Fruit fly (Drosophila melanogaster) whole organism, embryonic: ENCODE measurements around the gene CG14269.

Experiments used
- Asciz ChIP-seq: fragments of 200-800 bp; sonication (Bioruptor generic); optimal IDR thresholded peaks from 2 replicates; lab custom pipeline; 2017; ENCODE audit warnings: missing biosample characterization, mild to moderate bottlenecking, missing genetic modification characterization, missing genetic modification reagents
- Atf3 ChIP-seq: fragments of 200-800 bp; sonication (Bioruptor generic); optimal IDR thresholded peaks from 3 replicates; lab custom pipeline; 2016; ENCODE audit warnings: missing biosample characterization, missing genetic modification characterization
- Awh ChIP-seq: fragments of 200-800 bp; sonication (Bioruptor generic); IDR thresholded peaks from 2 replicates; pipeline ENCODE4, ENCODE4 v1.3.6; 2022; ENCODE audit warnings: missing biosample characterization, missing genetic modification characterization
- Blimp-1 ChIP-seq: fragments of 200-800 bp; sonication (Bioruptor generic); optimal IDR thresholded peaks from 3 replicates; lab custom pipeline; 2018; ENCODE audit warnings: missing biosample characterization, missing genetic modification characterization, mild to moderate bottlenecking, moderate library complexity, missing genetic modification reagents
- CG11398 ChIP-seq: fragments of 200-800 bp; sonication (Bioruptor generic); optimal IDR thresholded peaks from 2 replicates; lab custom pipeline; 2016; ENCODE audit warnings: missing biosample characterization, missing genetic modification characterization
- CG11696 ChIP-seq: fragments of 200-800 bp; sonication (Bioruptor generic); IDR thresholded peaks from 2 replicates; pipeline ENCODE4 v1.3.6; 2022; ENCODE audit warnings: missing biosample characterization, missing genetic modification characterization
- CG14050 ChIP-seq: fragments of 200-800 bp; sonication (Bioruptor generic); IDR thresholded peaks from 3 replicates; pipeline ENCODE4 v1.3.6; 2022; ENCODE audit warnings: missing biosample characterization, missing genetic modification characterization
- CG15269 ChIP-seq: fragments of 200-800 bp; sonication (Bioruptor generic); optimal IDR thresholded peaks from 2 replicates; lab custom pipeline; 2018; ENCODE audit warnings: missing biosample characterization, mild to moderate bottlenecking, missing genetic modification characterization, moderate library complexity
- CG15601 ChIP-seq: fragments of 200-800 bp; sonication (Bioruptor generic); optimal IDR thresholded peaks from 3 replicates; lab custom pipeline; 2019; ENCODE audit warnings: missing biosample characterization, mild to moderate bottlenecking, missing genetic modification characterization, moderate library complexity
- CG17328 ChIP-seq: fragments of 200-800 bp; sonication (Bioruptor generic); IDR thresholded peaks from 2 replicates; pipeline ENCODE4 v1.3.6; 2022; ENCODE audit warnings: missing biosample characterization, missing genetic modification characterization
- CG18619 ChIP-seq: fragments of 200-800 bp; sonication (Bioruptor generic); optimal IDR thresholded peaks from 3 replicates; lab custom pipeline; 2017; ENCODE audit warnings: missing biosample characterization, mild to moderate bottlenecking, missing genetic modification characterization
- CG2678 ChIP-seq: fragments of 200-800 bp; sonication (Bioruptor generic); optimal IDR thresholded peaks from 3 replicates; lab custom pipeline; 2019; ENCODE audit warnings: missing biosample characterization, mild to moderate bottlenecking, missing genetic modification characterization, moderate library complexity
- CG3281 ChIP-seq: fragments of 200-800 bp; sonication (Bioruptor generic); optimal IDR thresholded peaks from 3 replicates; lab custom pipeline; 2017; ENCODE audit warnings: missing biosample characterization, mild to moderate bottlenecking, missing genetic modification characterization
- CG3847 ChIP-seq: fragments of 200-800 bp; sonication (Bioruptor generic); IDR thresholded peaks from 2 replicates; pipeline ENCODE4 v1.3.6; 2022; ENCODE audit warnings: missing biosample characterization, missing genetic modification characterization
- CG4424 ChIP-seq: fragments of 200-800 bp; sonication (Bioruptor generic); optimal IDR thresholded peaks from 3 replicates; lab custom pipeline; 2016; ENCODE audit warnings: missing biosample characterization, missing genetic modification characterization
- CG7786 ChIP-seq: fragments of 200-800 bp; sonication (Bioruptor generic); optimal IDR thresholded peaks from 2 replicates; lab custom pipeline; 2016; ENCODE audit warnings: missing biosample characterization, missing genetic modification characterization
- CG8089 ChIP-seq: fragments of 200-800 bp; sonication (Bioruptor generic); optimal IDR thresholded peaks from 3 replicates; lab custom pipeline; 2016; ENCODE audit warnings: missing biosample characterization, missing genetic modification characterization
- Camta ChIP-seq: fragments of 200-800 bp; sonication (Bioruptor generic); optimal IDR thresholded peaks from 2 replicates; lab custom pipeline; 2016; ENCODE audit warnings: missing biosample characterization, missing genetic modification characterization
- Dp ChIP-seq: fragments of 200-800 bp; sonication (Bioruptor generic); optimal IDR thresholded peaks from 2 replicates; lab custom pipeline; 2018; ENCODE audit warnings: missing biosample characterization, mild to moderate bottlenecking, missing genetic modification characterization, moderate library complexity
- Drgx ChIP-seq: fragments of 200-800 bp; sonication (Bioruptor generic); IDR thresholded peaks from 2 replicates; pipeline ENCODE4 v1.3.6; 2022; ENCODE audit warnings: missing biosample characterization, missing genetic modification characterization
- Ets97D ChIP-seq: fragments of 200-800 bp; sonication (Bioruptor generic); optimal IDR thresholded peaks from 3 replicates; lab custom pipeline; 2016; ENCODE audit warnings: missing biosample characterization, missing genetic modification characterization
- Gug ChIP-seq: fragments of 200-800 bp; sonication (Bioruptor generic); IDR thresholded peaks from 4 replicates; pipeline ENCODE4 v1.3.6; 2022; ENCODE audit warnings: missing biosample characterization, missing genetic modification characterization
- HLH3B ChIP-seq: fragments of 200-800 bp; sonication (Bioruptor generic); IDR thresholded peaks from 2 replicates; pipeline ENCODE4 v1.3.6; 2022; ENCODE audit warnings: missing biosample characterization, missing genetic modification characterization
- HmgD ChIP-seq: fragments of 200-800 bp; sonication (Bioruptor generic); optimal IDR thresholded peaks from 3 replicates; lab custom pipeline; 2016; ENCODE audit warnings: missing biosample characterization, missing genetic modification characterization
- Lhr ChIP-seq: fragments of 200-800 bp; sonication (Bioruptor generic); optimal IDR thresholded peaks from 3 replicates; lab custom pipeline; 2017; ENCODE audit warnings: mild to moderate bottlenecking, missing biosample characterization, missing genetic modification reagents, missing genetic modification characterization
- Oli ChIP-seq: fragments of 200-800 bp; sonication (Bioruptor generic); optimal IDR thresholded peaks from 2 replicates; lab custom pipeline; 2018; ENCODE audit warnings: missing biosample characterization, mild to moderate bottlenecking, missing genetic modification characterization, moderate library complexity
- Optix ChIP-seq: fragments of 200-800 bp; sonication (Bioruptor generic); IDR thresholded peaks from 3 replicates; pipeline ENCODE4 v1.3.6; 2022; ENCODE audit warnings: missing biosample characterization, missing genetic modification characterization
- Side ChIP-seq: fragments of 200-800 bp; sonication (Bioruptor generic); optimal IDR thresholded peaks from 2 replicates; lab custom pipeline; 2016; ENCODE audit warnings: missing biosample characterization, missing genetic modification characterization
- Trl ChIP-seq, 3 experiments: fragments of >200 bp in 2 of 3; fragments of 200-800 bp in 1 of 3; sonication (Bioruptor generic) in 1 of 3; optimal IDR thresholded peaks; 2 replicates in 1 of 3; 3 replicates in 2 of 3; lab custom pipeline; 2016 to 2017; ENCODE audit warnings: missing biosample characterization in 1 of 3, missing genetic modification characterization in 1 of 3
- chif ChIP-seq, 2 experiments: fragments of 200-800 bp; sonication (Bioruptor generic); optimal IDR thresholded peaks; 3 replicates each; lab custom pipeline; 2016; ENCODE audit warnings: missing biosample characterization in 2 of 2, missing genetic modification characterization in 2 of 2
- chn ChIP-seq: fragments of 200-800 bp; sonication (Bioruptor generic); optimal IDR thresholded peaks from 2 replicates; lab custom pipeline; 2016; ENCODE audit warnings: missing biosample characterization, missing genetic modification characterization
- crp ChIP-seq, 2 experiments: fragments of 200-800 bp; sonication (Bioruptor generic); optimal IDR thresholded peaks; 2 replicates in 1 of 2; 3 replicates in 1 of 2; lab custom pipeline; 2017; ENCODE audit warnings: missing biosample characterization in 2 of 2, missing genetic modification characterization in 2 of 2, mild to moderate bottlenecking in 1 of 2, moderate library complexity in 1 of 2
- dmrt99B ChIP-seq: fragments of 200-800 bp; sonication (Bioruptor generic); optimal IDR thresholded peaks from 2 replicates; lab custom pipeline; 2018; ENCODE audit warnings: missing biosample characterization, mild to moderate bottlenecking, missing genetic modification characterization, moderate library complexity
- esg ChIP-seq: fragments of 200-800 bp; sonication (Bioruptor generic); conservative IDR thresholded peaks from 2 replicates; pipeline ENCODE4 v1.3.6; 2022; ENCODE audit warnings: missing biosample characterization, missing genetic modification characterization
- exex ChIP-seq: fragments of 200-800 bp; sonication (Bioruptor generic); optimal IDR thresholded peaks from 4 replicates; lab custom pipeline; 2018; ENCODE audit warnings: missing biosample characterization, mild to moderate bottlenecking, missing genetic modification characterization, moderate library complexity
- gfzf ChIP-seq: fragments of 200-800 bp; sonication (Bioruptor generic); optimal IDR thresholded peaks from 2 replicates; lab custom pipeline; 2016; ENCODE audit warnings: missing biosample characterization, mild to moderate bottlenecking, missing genetic modification characterization, moderate library complexity
- hbn ChIP-seq: fragments of 200-800 bp; sonication (Bioruptor generic); IDR thresholded peaks from 2 replicates; pipeline ENCODE4 v1.3.6; 2022; ENCODE audit warnings: missing biosample characterization, missing genetic modification characterization; ENCODE audit not compliant: partially characterized antibody
- klu ChIP-seq: fragments of 200-800 bp; sonication (Bioruptor generic); IDR thresholded peaks from 2 replicates; pipeline ENCODE4 v1.3.6; 2022; ENCODE audit warnings: missing biosample characterization, missing genetic modification characterization
- lbe ChIP-seq: fragments of 200-800 bp; sonication (Bioruptor generic); optimal IDR thresholded peaks from 2 replicates; lab custom pipeline; 2016; ENCODE audit warnings: missing biosample characterization, mild to moderate bottlenecking, missing genetic modification characterization
- nmo ChIP-seq: fragments of 200-800 bp; sonication (Bioruptor generic); optimal IDR thresholded peaks from 2 replicates; lab custom pipeline; 2018; ENCODE audit warnings: missing biosample characterization, mild to moderate bottlenecking, missing genetic modification characterization, moderate library complexity
- nom ChIP-seq: fragments of 200-800 bp; sonication (Bioruptor generic); optimal IDR thresholded peaks from 2 replicates; lab custom pipeline; 2017; ENCODE audit warnings: missing biosample characterization, missing genetic modification characterization, mild to moderate bottlenecking, moderate library complexity, missing genetic modification reagents
- org-1 ChIP-seq: fragments of 200-800 bp; sonication (Bioruptor generic); optimal IDR thresholded peaks from 2 replicates; lab custom pipeline; 2017; ENCODE audit warnings: missing biosample characterization, missing genetic modification characterization
- ranshi ChIP-seq: fragments of 200-800 bp; sonication (Bioruptor generic); IDR thresholded peaks from 2 replicates; pipeline ENCODE4 v1.3.6; 2022; ENCODE audit warnings: missing biosample characterization, missing genetic modification characterization
- row ChIP-seq: fragments of 200-800 bp; sonication (Bioruptor generic); IDR thresholded peaks from 3 replicates; pipeline ENCODE4 v1.3.6; 2022; ENCODE audit warnings: missing biosample characterization, missing genetic modification characterization
- sisA ChIP-seq: fragments of 200-800 bp; sonication (Bioruptor generic); IDR thresholded peaks from 2 replicates; pipeline ENCODE4 v1.3.6; 2022; ENCODE audit warnings: missing biosample characterization, missing genetic modification characterization
- slbo ChIP-seq: fragments of 200-800 bp; sonication (Bioruptor generic); IDR thresholded peaks from 2 replicates; pipeline ENCODE4 v1.3.6; 2022; ENCODE audit warnings: missing biosample characterization, missing genetic modification characterization
- tll ChIP-seq, 2 experiments: fragments of 200-800 bp in 1 of 2; fragments of >200 bp in 1 of 2; sonication (Bioruptor generic) in 1 of 2; optimal IDR thresholded peaks; 2 replicates each; lab custom pipeline; 2017 to 2019; ENCODE audit warnings: missing biosample characterization in 2 of 2, missing genetic modification characterization in 2 of 2, mild to moderate bottlenecking in 1 of 2, moderate library complexity in 1 of 2
- twi ChIP-seq: fragments of 200-800 bp; optimal IDR thresholded peaks from 2 replicates; lab custom pipeline; 2019; ENCODE audit warnings: missing biosample characterization, mild to moderate bottlenecking, missing genetic modification characterization, moderate library complexity
- zen2 ChIP-seq: fragments of 200-800 bp; sonication (Bioruptor generic); IDR thresholded peaks from 3 replicates; pipeline ENCODE4 v1.3.6; 2022; ENCODE audit warnings: missing biosample characterization, missing genetic modification characterization; ENCODE audit not compliant: partially characterized antibody
- zfh2 ChIP-seq: fragments of 200-800 bp; sonication (Bioruptor generic); optimal IDR thresholded peaks from 2 replicates; lab custom pipeline; 2016; ENCODE audit warnings: missing biosample characterization, missing genetic modification characterization

Gene CG14269

DNA sequence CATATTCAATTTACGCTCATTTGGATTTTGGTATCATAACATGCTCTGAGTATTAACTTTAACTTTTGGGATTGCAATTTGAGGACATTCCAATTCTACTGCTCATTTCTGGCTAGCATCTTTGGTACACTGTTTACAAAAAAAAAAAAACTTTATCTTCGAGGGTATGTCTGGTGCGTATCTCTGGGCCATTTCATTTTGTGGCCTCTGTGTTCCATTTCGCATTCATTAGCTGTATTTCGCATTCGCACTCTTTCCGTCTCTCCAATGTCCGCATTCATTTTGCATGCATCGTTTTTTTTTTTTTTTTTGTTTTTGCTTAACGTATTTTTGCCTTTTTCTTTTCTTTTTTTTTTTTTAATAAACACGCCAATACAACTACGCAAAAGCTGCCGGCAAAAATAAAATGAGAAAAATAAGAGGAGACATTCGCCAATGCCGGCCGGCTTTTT lies 1.9 kb downstream of the CG14269 start (continued):
- TF ChIP-seq row (GFP tag; lab: Robert Waterston, UW) = peak; percentile 59
- TF ChIP-seq CG17328 = 0 out of 2 replicates have a peak, but pooled peaks have one; percentile 9
- TF ChIP-seq zfh2 (GFP tag; lab: Kevin White, UChicago) = peak; percentile 32
- TF ChIP-seq Ets97D = peak; percentile 1
- TF ChIP-seq Atf3 = no peak
- no peak for TF ChIP-seq Trl (optimal IDR thresholded peaks at IDR 0.05; lab: Kevin White, UChicago)
- TF ChIP-seq Trl (GFP tag; optimal IDR thresholded peaks at IDR 0.05; lab: Kevin White, UChicago) = peak; percentile 14
- TF ChIP-seq Blimp-1 (GFP tag; lab: Kevin White, UChicago) = peak; percentile 6
- TF ChIP-seq twi (tag; lab: Kevin White, UChicago) = no peak
- no peak for TF ChIP-seq zen2 (GFP tag; lab: Robert Waterston, UW)
- TF ChIP-seq CG3847 (GFP tag; lab: Robert Waterston, UW) = peak; percentile 39; the same call in 1 of the 2 replicates
- TF ChIP-seq CG7786 = peak; percentile 7
- peak; percentile 2 for TF ChIP-seq CG8089
- TF ChIP-seq Side (GFP tag; lab: Kevin White, UChicago) = peak; percentile 15
- TF ChIP-seq nom (GFP tag; lab: Kevin White, UChicago) = peak; percentile 95
- 0 out of 2 replicates have a peak, but pooled peaks have one; percentile 25 for TF ChIP-seq slbo (GFP tag; lab: Robert Waterston, UW)
- no peak for TF ChIP-seq CG11398 (GFP tag; lab: Kevin White, UChicago)
- no peak for TF ChIP-seq HmgD (GFP tag; lab: Kevin White, UChicago)
- TF ChIP-seq CG14050 (GFP tag; lab: Robert Waterston, UW) = 0 out of 3 replicates have a peak, but pooled peaks have one; percentile 23
- peak; percentile 23 for TF ChIP-seq Asciz (GFP tag; lab: Kevin White, UChicago)
- TF ChIP-seq Drgx (GFP tag; lab: Robert Waterston, UW) = peak; percentile 87
- TF ChIP-seq chif (GFP tag; optimal IDR thresholded peaks at IDR 0.05; lab: Kevin White, UChicago) = peak in 1 of 2 experiments; percentile 15
- TF ChIP-seq HLH3B (GFP tag; lab: Robert Waterston, UW) = peak; percentile 35; the same call in 1 of the 2 replicates
- TF ChIP-seq CG15269 (tag; lab: Kevin White, UChicago) = peak; percentile 1
- peak; percentile 38; the same call in 1 of the 2 replicates for TF ChIP-seq sisA
- peak; percentile 52 for TF ChIP-seq dmrt99B (tag; lab: Kevin White, UChicago)
- peak; percentile 27 for TF ChIP-seq CG2678 (tag; lab: Kevin White, UChicago)
- 0 out of 2 replicates have a peak, but pooled peaks have one; percentile 15 for TF ChIP-seq Awh
- peak; percentile 28; the same call in 1 of the 3 replicates for TF ChIP-seq Optix
- TF ChIP-seq hbn (GFP tag; lab: Robert Waterston, UW) = no peak
- TF ChIP-seq ranshi = peak; percentile 40; the same call in 1 of the 2 replicates
- no peak; the same call in 1 of the 2 replicates for TF ChIP-seq esg (GFP tag; lab: Robert Waterston, UW)
- TF ChIP-seq nmo (GFP tag; lab: Kevin White, UChicago) = peak; percentile 39
- no peak for TF ChIP-seq chn (GFP tag; lab: Kevin White, UChicago)
- TF ChIP-seq Gug (GFP tag; lab: Robert Waterston, UW) = 0 out of 4 replicates have a peak, but pooled peaks have one; percentile 7
- no peak for TF ChIP-seq Dp
- no peak for TF ChIP-seq exex
- TF ChIP-seq Oli (tag; lab: Kevin White, UChicago) = peak; percentile 11
- TF ChIP-seq lbe = peak; percentile 84
- no peak for TF ChIP-seq CG3281
- TF ChIP-seq CG4424 (GFP tag; lab: Kevin White, UChicago) = no peak

DNA sequence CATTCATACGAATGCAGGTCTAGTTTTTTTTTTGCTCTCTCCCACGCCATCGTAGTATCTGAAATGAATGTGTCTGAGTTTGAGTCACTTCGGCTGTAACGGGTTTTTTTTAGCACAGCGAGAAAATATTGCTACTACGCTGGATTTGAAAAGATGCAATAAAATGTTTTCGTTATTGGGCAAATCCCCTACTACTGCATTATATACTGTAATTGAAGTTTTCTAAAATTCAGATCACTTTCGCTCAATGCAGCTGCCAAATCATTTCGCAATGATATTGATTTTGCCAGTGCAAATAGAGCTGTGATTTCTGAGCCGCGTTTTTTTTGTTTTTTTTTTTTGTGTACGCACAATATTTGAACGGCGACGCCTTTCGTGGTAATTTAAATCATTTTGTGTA lies 2.7 kb downstream of the CG14269 start:
- TF ChIP-seq crp (GFP tag; optimal IDR thresholded peaks at IDR 0.05; lab: Kevin White, UChicago) = no peak
- TF ChIP-seq CG11696 (GFP tag; lab: Robert Waterston, UW) = no peak
- TF ChIP-seq Trl (optimal IDR thresholded peaks at IDR 0.05; lab: Kevin White, UChicago) = no peak
- peak; percentile 43 for TF ChIP-seq Trl (GFP tag; optimal IDR thresholded peaks at IDR 0.05; lab: Kevin White, UChicago)
- TF ChIP-seq row (GFP tag; lab: Robert Waterston, UW) = peak; percentile 59
- TF ChIP-seq gfzf (GFP tag; lab: Kevin White, UChicago) = no peak
- TF ChIP-seq Lhr (GFP tag; lab: Kevin White, UChicago) = no peak
- TF ChIP-seq org-1 = no peak
- no peak for TF ChIP-seq tll (GFP tag; optimal IDR thresholded peaks at IDR 0.05; lab: Kevin White, UChicago)
- TF ChIP-seq Camta (GFP tag; lab: Kevin White, UChicago) = peak; percentile 14
- TF ChIP-seq CG15601 (tag; lab: Kevin White, UChicago) = no peak
- no peak for TF ChIP-seq CG18619
- TF ChIP-seq klu (GFP tag; lab: Robert Waterston, UW) = 0 out of 2 replicates have a peak, but pooled peaks have one; percentile 26
